Worm (Caenorhabditis elegans): Measurements from ENCODE around the gene C47D12.2.

The C47D12.2 gene

ce11 chrII:11652679-11653174, 23.4 kb upstream of the C47D12.2 start, which contains the start of the genes rad-23 and rpn-12 (continued):
- TF ChIP-seq lin-1 (GFP tag; IDR thresholded peaks at IDR 0.05) (no peak), nhr-42 (GFP tag; IDR thresholded peaks at IDR 0.05) (no peak), skn-1 (tag; optimal IDR thresholded peaks at IDR 0.05) (no peak), daf-19 (GFP tag; conservative IDR thresholded peaks at IDR 0.05) (no peak), fos-1 (tag; optimal IDR thresholded peaks at IDR 0.05) (no peak), rbr-2 (tag; optimal IDR thresholded peaks at IDR 0.05) (peak; percentile 1), ceh-32 (tag; optimal IDR thresholded peaks at IDR 0.05; ENCODE audit: poor library complexity) (no peak), php-3 (GFP tag; IDR thresholded peaks at IDR 0.05) (no peak), daf-8 (GFP tag; IDR thresholded peaks at IDR 0.05) (no peak), nhr-6 (tag; optimal IDR thresholded peaks at IDR 0.05) (peak; percentile 24), attf-4 (tag; optimal IDR thresholded peaks at IDR 0.05) (no peak), Y48G9A.11 (GFP tag; IDR thresholded peaks at IDR 0.05) (no peak), hlh-11 (tag; optimal IDR thresholded peaks at IDR 0.05) (peak; percentile 14), arid-1 (GFP tag; conservative IDR thresholded peaks at IDR 0.05) (no peak), lsy-2 (tag; optimal IDR thresholded peaks at IDR 0.05) (peak in 1 of 2 experiments; percentile 90), F37D6.2 (tag; optimal IDR thresholded peaks at IDR 0.05) (no peak), lin-13 (GFP tag; optimal IDR thresholded peaks at IDR 0.05) (peak; percentile 32), nhr-28 (tag; optimal IDR thresholded peaks at IDR 0.05) (peak; percentile 34), ceh-82 (tag; optimal IDR thresholded peaks at IDR 0.05) (no peak), dmd-6 (GFP tag; IDR thresholded peaks at IDR 0.05) (no peak), lin-29 (GFP tag; IDR thresholded peaks at IDR 0.05) (no peak), mxl-2 (GFP tag; conservative IDR thresholded peaks at IDR 0.05) (no peak)

- no peak for TF ChIP-seq T26A8.4 (GFP tag; IDR thresholded peaks at IDR 0.05)
- peak; percentile 6 for TF ChIP-seq hlh-11 (tag; optimal IDR thresholded peaks at IDR 0.05)
- peak; percentile 3 for TF ChIP-seq nhr-28 (tag; optimal IDR thresholded peaks at IDR 0.05)
These were observed 19.0 kb upstream of the C47D12.2 start, which contains the start of gene nep-1 for ce11 chrII:11657079-11657478. Gene nep-1, minus strand, starts transcription at chrII:11657179.

- TF ChIP-seq nhr-237 (tag; optimal IDR thresholded peaks at IDR 0.05) (no peak), lsy-2 (tag; optimal IDR thresholded peaks at IDR 0.05) (no peak), nhr-28 (tag; optimal IDR thresholded peaks at IDR 0.05) (no peak), Y75B8A.6 (GFP tag; IDR thresholded peaks at IDR 0.05) (no peak), nhr-6 (tag; optimal IDR thresholded peaks at IDR 0.05) (no peak)
These were observed 17.3 kb upstream of the C47D12.2 start for ce11 chrII:11658854-11659253.

ce11 chrII:11680220-11680619, 4.1 kb downstream of the C47D12.2 start:
- TF ChIP-seq set-16 (GFP tag; IDR thresholded peaks at IDR 0.05): no peak
- TF ChIP-seq T20F7.1 (GFP tag; optimal IDR thresholded peaks at IDR 0.05): no peak
- no peak for TF ChIP-seq ZK546.5 (tag; optimal IDR thresholded peaks at IDR 0.05)
- TF ChIP-seq hmg-1.1 (GFP tag; IDR thresholded peaks at IDR 0.05): no peak
- TF ChIP-seq zfp-2 (tag; optimal IDR thresholded peaks at IDR 0.05): no peak
- no peak for TF ChIP-seq ama-1 (optimal IDR thresholded peaks at IDR 0.05)
- TF ChIP-seq nhr-237 (tag; optimal IDR thresholded peaks at IDR 0.05): no peak
- TF ChIP-seq ces-1 (GFP tag; optimal IDR thresholded peaks at IDR 0.05): no peak
- no peak for TF ChIP-seq nhr-102 (tag; optimal IDR thresholded peaks at IDR 0.05)
- no peak for TF ChIP-seq F49E8.2 (tag; optimal IDR thresholded peaks at IDR 0.05; ENCODE audit: borderline replicate concordance)
- no peak for TF ChIP-seq ztf-7 (tag; optimal IDR thresholded peaks at IDR 0.05)
- TF ChIP-seq daf-19 (GFP tag; conservative IDR thresholded peaks at IDR 0.05): no peak
- no peak for TF ChIP-seq lim-7 (GFP tag; IDR thresholded peaks at IDR 0.05)
- no peak for TF ChIP-seq ceh-44 (GFP tag; IDR thresholded peaks at IDR 0.05)
- no peak for TF ChIP-seq lin-13 (GFP tag; optimal IDR thresholded peaks at IDR 0.05)
